Worm (Caenorhabditis elegans) whole organism, L4 larva: ENCODE results near the gene str-220.
A peak's percentile ranks its signal among the peaks of the same experiment; 100 is the strongest.

Experiments
- ceh-44 ChIP-seq: fragments of 200-800 bp; sonication (Bioruptor generic); IDR thresholded peaks from 2 replicates; pipeline ENCODE4 v1.3.6; 2022; ENCODE audit warnings: missing genetic modification reagents, missing genetic modification characterization, missing compliant biosample characterization
- ces-1 ChIP-seq: fragments of 150-350 bp; sonication (generic microtip); optimal IDR thresholded peaks from 4 replicates; lab custom pipeline; 2014; ENCODE audit warnings: missing biosample characterization, missing genetic modification reagents, missing genetic modification characterization
- mdl-1 ChIP-seq, 2 experiments: fragments of 150-350 bp in 1 of 2; sonication (generic microtip) in 1 of 2; optimal IDR thresholded peaks; 2 replicates each; lab custom pipeline; 2014 to 2017; ENCODE audit warnings: missing biosample characterization in 2 of 2, missing genetic modification characterization in 2 of 2
- snpc-4 ChIP-seq: fragments of 150-350 bp; optimal IDR thresholded peaks from 2 replicates; lab custom pipeline; 2014; ENCODE audit warnings: missing biosample characterization, missing genetic modification characterization

- TF ChIP-seq snpc-4 (tag; lab: Kevin White, UChicago) (no peak), ces-1 (GFP tag; lab: Kevin White, UChicago) (no peak), mdl-1 (tag; optimal IDR thresholded peaks at IDR 0.05; lab: Kevin White, UChicago) (peak in 1 of 2 experiments; percentile 65), ceh-44 (GFP tag; lab: Robert Waterston, UW) (no peak)
Measured at ce11 chrIV:7166553-7166952, 4.6 kb downstream of the str-220 start, which contains the start of gene C42D4.18.
